Fruit fly (Drosophila melanogaster) whole organism, prepupa: ENCODE results near the gene wfs1.

Experiments used
- CG10669 ChIP-seq: fragments of 200-800 bp; sonication (Bioruptor generic); optimal IDR thresholded peaks from 3 replicates; lab custom pipeline; 2018; ENCODE audit warnings: missing biosample characterization, mild to moderate bottlenecking, missing genetic modification characterization, moderate library complexity
- CG31627 ChIP-seq: fragments of 200-800 bp; sonication (Bioruptor generic); optimal IDR thresholded peaks from 3 replicates; lab custom pipeline; 2016; ENCODE audit warnings: missing biosample characterization, missing genetic modification characterization
- CG6163 ChIP-seq: fragments of 200-800 bp; sonication (Bioruptor generic); IDR thresholded peaks from 3 replicates; pipeline ENCODE4 v1.3.6; 2022; ENCODE audit warnings: missing biosample characterization, missing genetic modification characterization
- CG6276 ChIP-seq: fragments of 200-800 bp; sonication (Bioruptor generic); optimal IDR thresholded peaks from 2 replicates; lab custom pipeline; 2017; ENCODE audit warnings: missing biosample characterization, mild to moderate bottlenecking, missing genetic modification characterization
- CG7368 ChIP-seq: fragments of 200-800 bp; sonication (Bioruptor generic); optimal IDR thresholded peaks from 3 replicates; lab custom pipeline; 2016; ENCODE audit warnings: missing biosample characterization, missing genetic modification characterization
- CG8319 ChIP-seq: fragments of 200-800 bp; sonication (Bioruptor generic); optimal IDR thresholded peaks from 3 replicates; lab custom pipeline; 2016; ENCODE audit warnings: missing biosample characterization, missing genetic modification characterization
- Eip75B ChIP-seq: fragments of 200-800 bp; sonication (Bioruptor generic); optimal IDR thresholded peaks from 3 replicates; lab custom pipeline; 2016; ENCODE audit warnings: missing biosample characterization, missing genetic modification characterization
- Gug ChIP-seq: fragments of 200-800 bp; sonication (Bioruptor generic); IDR thresholded peaks from 2 replicates; pipeline ENCODE4 v1.3.6; 2022; ENCODE audit warnings: missing biosample characterization, missing genetic modification characterization
- OdsH ChIP-seq: fragments of 200-800 bp; sonication (Bioruptor generic); optimal IDR thresholded peaks from 3 replicates; lab custom pipeline; 2016; ENCODE audit warnings: missing biosample characterization, missing genetic modification characterization
- cyc ChIP-seq: fragments of 200-800 bp; sonication (Bioruptor generic); optimal IDR thresholded peaks from 3 replicates; lab custom pipeline; 2016; ENCODE audit warnings: missing biosample characterization, missing genetic modification characterization
- lz ChIP-seq: fragments of 200-800 bp; sonication (Bioruptor generic); optimal IDR thresholded peaks from 3 replicates; lab custom pipeline; 2016; ENCODE audit warnings: missing biosample characterization, missing genetic modification characterization
- pdm3 ChIP-seq: fragments of 200-800 bp; sonication (Bioruptor generic); optimal IDR thresholded peaks from 3 replicates; lab custom pipeline; 2016; ENCODE audit warnings: missing biosample characterization, missing genetic modification characterization
- salr ChIP-seq, 2 experiments: fragments of 200-800 bp; sonication (Bioruptor generic); optimal IDR thresholded peaks; 3 replicates each; lab custom pipeline; 2016 to 2018; ENCODE audit warnings: missing biosample characterization in 2 of 2, missing genetic modification characterization in 2 of 2, mild to moderate bottlenecking in 1 of 2

DNA sequence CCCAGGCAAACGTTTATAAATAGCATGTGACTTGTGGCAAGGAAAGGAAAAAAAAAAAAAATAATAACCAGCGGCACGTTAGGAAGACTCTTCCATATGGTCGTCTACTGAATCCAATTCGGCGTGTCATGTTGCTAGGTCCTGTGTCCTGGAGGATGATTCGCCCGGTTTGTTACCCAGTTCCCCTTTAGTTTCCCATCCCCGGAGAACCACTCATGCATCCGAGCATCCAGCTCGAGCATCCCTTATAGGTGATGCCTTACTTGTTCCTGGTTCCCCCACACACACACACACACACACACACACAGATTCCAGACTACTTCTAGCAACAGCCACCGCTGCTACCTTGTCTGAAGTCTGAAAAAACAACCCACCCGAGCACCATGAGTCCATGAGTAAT, 27.7 kb upstream of the wfs1 start:
- TF ChIP-seq Eip75B (no peak), Gug (GFP tag; lab: Robert Waterston, UW) (no peak), lz (GFP tag; lab: Kevin White, UChicago) (no peak), CG6163 (GFP tag; lab: Robert Waterston, UW) (no peak), CG8319 (GFP tag; lab: Kevin White, UChicago) (no peak), CG7368 (GFP tag; lab: Kevin White, UChicago) (no peak), pdm3 (no peak), CG31627 (GFP tag; lab: Kevin White, UChicago) (no peak), salr (GFP tag; optimal IDR thresholded peaks at IDR 0.05; lab: Kevin White, UChicago) (no peak), CG10669 (GFP tag; lab: Kevin White, UChicago) (no peak), cyc (no peak), CG6276 (GFP tag; lab: Kevin White, UChicago) (no peak), OdsH (GFP tag; lab: Kevin White, UChicago) (no peak)
